Worm (Caenorhabditis elegans): ENCODE measurements around the gene T05A1.5.
A peak's percentile ranks its signal among the peaks of the same experiment; 100 is the strongest.

Gene T05A1.5

ce11 chrIV:9511640-9512039, 34.4 kb upstream of the T05A1.5 start (continued):
- no peak for TF ChIP-seq ztf-25 (GFP tag; IDR thresholded peaks at IDR 0.05)
- TF ChIP-seq snpc-3.4 (tag; optimal IDR thresholded peaks at IDR 0.05): peak; percentile 93
- no peak for TF ChIP-seq attf-6 (GFP tag; IDR thresholded peaks at IDR 0.05)
- no peak for TF ChIP-seq xnd-1 (tag; optimal IDR thresholded peaks at IDR 0.05)
- TF ChIP-seq D2030.7 (GFP tag; IDR thresholded peaks at IDR 0.05): no peak; the same call in 1 of the 2 replicates
- no peak for TF ChIP-seq Y67H2A.10 (GFP tag; conservative IDR thresholded peaks at IDR 0.05)
- TF ChIP-seq madf-8 (GFP tag; conservative IDR thresholded peaks at IDR 0.05): 0 out of 2 replicates have a peak, but pooled peaks have one; percentile 3

DNA sequence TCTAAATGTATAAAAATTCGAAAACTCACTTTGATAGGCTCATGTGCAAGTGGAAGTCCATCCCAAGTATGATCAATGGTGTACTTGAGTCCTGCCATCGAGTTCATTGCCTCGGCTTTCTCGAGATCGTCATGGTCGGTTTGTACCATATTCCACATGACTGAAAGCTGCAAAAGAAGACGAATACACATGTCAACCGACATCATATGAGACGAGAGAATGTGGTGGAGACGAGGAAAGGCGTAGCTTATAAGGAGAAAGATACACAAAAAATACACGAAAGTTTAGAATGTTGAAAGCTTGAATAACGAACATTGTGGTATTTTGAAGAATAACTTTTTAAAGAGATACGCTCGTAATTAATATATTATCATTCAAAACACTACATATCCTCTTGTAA, 33.2 kb upstream of the T05A1.5 start, which contains the start of gene C33A12.3:
Gene C33A12.3 (minus strand): TSS at position 167 of the 400 bp plus-strand sequence.
- TF ChIP-seq ZK185.1 (tag; optimal IDR thresholded peaks at IDR 0.05; ENCODE audit: poor library complexity, severe bottlenecking): no peak
- no peak for TF ChIP-seq sptf-2 (GFP tag; optimal IDR thresholded peaks at IDR 0.05)
- no peak for TF ChIP-seq lin-26 (GFP tag; IDR thresholded peaks at IDR 0.05)
- TF ChIP-seq F37B4.10 (GFP tag; IDR thresholded peaks at IDR 0.05): no peak
- no peak for TF ChIP-seq Y53G8AR.9 (GFP tag; conservative IDR thresholded peaks at IDR 0.05)
- no peak for TF ChIP-seq lin-54 (GFP tag; optimal IDR thresholded peaks at IDR 0.05)
- no peak for TF ChIP-seq dpff-1 (tag; optimal IDR thresholded peaks at IDR 0.05)
- no peak for TF ChIP-seq xnd-1 (tag; optimal IDR thresholded peaks at IDR 0.05)
- TF ChIP-seq T26A5.8 (tag; optimal IDR thresholded peaks at IDR 0.05): no peak
- no peak for TF ChIP-seq Y67H2A.10 (GFP tag; conservative IDR thresholded peaks at IDR 0.05)
- TF ChIP-seq hlh-26 (GFP tag; conservative IDR thresholded peaks at IDR 0.05): no peak
- no peak for TF ChIP-seq hmg-20 (GFP tag; IDR thresholded peaks at IDR 0.05)
- no peak for TF ChIP-seq ztf-18 (tag; optimal IDR thresholded peaks at IDR 0.05)
- no peak for TF ChIP-seq bed-2 (GFP tag; IDR thresholded peaks at IDR 0.05)
- no peak for TF ChIP-seq let-607 (tag; optimal IDR thresholded peaks at IDR 0.05)
- no peak for TF ChIP-seq ceh-100 (GFP tag; IDR thresholded peaks at IDR 0.05)
- no peak for TF ChIP-seq chd-7 (tag; optimal IDR thresholded peaks at IDR 0.05)
- TF ChIP-seq K12H6.12 (tag; optimal IDR thresholded peaks at IDR 0.05): no peak

DNA sequence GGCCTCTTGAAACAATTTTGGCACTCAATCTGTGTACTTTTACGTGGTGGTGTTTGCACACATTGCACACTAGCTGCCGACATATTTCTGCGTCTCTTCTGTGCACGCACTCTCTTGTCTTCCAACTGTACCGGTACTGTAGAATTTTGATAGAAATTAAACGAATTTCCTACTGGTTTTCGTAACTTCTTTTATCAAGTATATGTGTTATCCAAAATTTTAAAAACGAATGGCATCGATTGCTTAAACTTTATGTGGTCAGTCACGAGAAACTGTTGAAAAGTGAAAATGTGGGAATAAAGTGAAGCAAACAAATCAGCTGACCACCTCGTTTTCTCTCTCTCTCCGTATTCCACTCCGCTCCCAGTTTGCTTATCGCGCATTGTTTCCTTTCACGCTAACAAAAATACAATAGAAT, 32.7 kb upstream of the T05A1.5 start:
- TF ChIP-seq cebp-1 (GFP tag; IDR thresholded peaks at IDR 0.05): no peak
- TF ChIP-seq cebp-1 (tag; optimal IDR thresholded peaks at IDR 0.05): peak; percentile 67
- TF ChIP-seq unc-62 (GFP tag; optimal IDR thresholded peaks at IDR 0.05): no peak
- peak; percentile 44; the same call in 1 of the 2 replicates for TF ChIP-seq rcor-1 (GFP tag; IDR thresholded peaks at IDR 0.05)
- peak; percentile 52 for TF ChIP-seq lsl-1 (GFP tag; optimal IDR thresholded peaks at IDR 0.05)
- peak; percentile 23 for TF ChIP-seq nhr-90 (tag; optimal IDR thresholded peaks at IDR 0.05)
- peak in 1 of 3 experiments; percentile 8 for TF ChIP-seq lin-35 (GFP tag; optimal IDR thresholded peaks at IDR 0.05)
- TF ChIP-seq snpc-3.4 (tag; optimal IDR thresholded peaks at IDR 0.05): peak; percentile 22
- peak; percentile 58 for TF ChIP-seq snpc-1.3 (tag; optimal IDR thresholded peaks at IDR 0.05; ENCODE audit: insufficient read depth)
- 0 out of 2 replicates have a peak, but pooled peaks have one; percentile 26 for TF ChIP-seq let-526 (GFP tag; IDR thresholded peaks at IDR 0.05)
- TF ChIP-seq B0336.3 (GFP tag; IDR thresholded peaks at IDR 0.05): 0 out of 2 replicates have a peak, but pooled peaks have one; percentile 13
- peak; percentile 3 for TF ChIP-seq lin-54 (GFP tag; optimal IDR thresholded peaks at IDR 0.05)
- no peak for TF ChIP-seq B0035.1 (tag; optimal IDR thresholded peaks at IDR 0.05)
- TF ChIP-seq ceh-100 (GFP tag; IDR thresholded peaks at IDR 0.05): no peak
- TF ChIP-seq tbp1 (GFP tag; optimal IDR thresholded peaks at IDR 0.05): peak; percentile 17
- TF ChIP-seq gei-17 (GFP tag; optimal IDR thresholded peaks at IDR 0.05): no peak
- no peak for TF ChIP-seq dpl-1 (GFP tag; optimal IDR thresholded peaks at IDR 0.05)
- peak; percentile 32; the same call in 1 of the 2 replicates for TF ChIP-seq madf-8 (GFP tag; conservative IDR thresholded peaks at IDR 0.05)
- TF ChIP-seq mcd-1 (GFP tag; IDR thresholded peaks at IDR 0.05): 0 out of 2 replicates have a peak, but pooled peaks have one; percentile 26
- peak; percentile 59; the same call in 1 of the 2 replicates for TF ChIP-seq madf-6 (GFP tag; IDR thresholded peaks at IDR 0.05)
- peak; percentile 58; the same call in 1 of the 2 replicates for TF ChIP-seq attf-3 (GFP tag; conservative IDR thresholded peaks at IDR 0.05)
- no peak for TF ChIP-seq ztf-28 (GFP tag; IDR thresholded peaks at IDR 0.05)
- peak; percentile 72 for TF ChIP-seq snpc-4 (GFP tag; optimal IDR thresholded peaks at IDR 0.05)
- peak; percentile 69 to 87 (median 85) for TF ChIP-seq snpc-4 (tag; optimal IDR thresholded peaks at IDR 0.05)
- TF ChIP-seq nhr-80 (tag; optimal IDR thresholded peaks at IDR 0.05): peak; percentile 69
- no peak for TF ChIP-seq T26A5.8 (tag; optimal IDR thresholded peaks at IDR 0.05)
- TF ChIP-seq hmg-1.2 (GFP tag; IDR thresholded peaks at IDR 0.05): peak; percentile 95
